Worm (Caenorhabditis elegans) whole organism, midembryonic: ENCODE measurements around the gene K09C4.9.
A peak's percentile ranks its signal among the peaks of the same experiment; 100 is the strongest.

Experiments used
- T22C8.4 ChIP-seq: fragments of 200-800 bp; sonication (Bioruptor generic); IDR thresholded peaks from 2 replicates; pipeline ENCODE4 v1.3.6; 2022; ENCODE audit warnings: missing genetic modification characterization, missing compliant biosample characterization
- cog-1 ChIP-seq: sonication (generic microtip); optimal IDR thresholded peaks from 2 replicates; lab custom pipeline; 2016; ENCODE audit warnings: missing genetic modification characterization, missing compliant biosample characterization
- flt-1 ChIP-seq: fragments of 200-800 bp; sonication (Bioruptor generic); IDR thresholded peaks from 2 replicates; pipeline ENCODE4 v1.3.6; 2022; ENCODE audit warnings: missing genetic modification characterization, missing compliant biosample characterization
- klf-2 ChIP-seq: fragments of 200-800 bp; sonication (Bioruptor generic); conservative IDR thresholded peaks from 2 replicates; pipeline ENCODE4 v1.3.6; 2022; ENCODE audit warnings: missing genetic modification reagents, missing genetic modification characterization, missing compliant biosample characterization
- med-1 ChIP-seq: sonication (generic microtip); optimal IDR thresholded peaks from 2 replicates; lab custom pipeline; 2017; ENCODE audit warnings: missing genetic modification characterization, mild to moderate bottlenecking, missing compliant biosample characterization, antibody characterized with exemption, missing genetic modification reagents; ENCODE audit not compliant: insufficient read depth
- ref-1 ChIP-seq: fragments of 200-800 bp; sonication (Bioruptor generic); conservative IDR thresholded peaks from 2 replicates; pipeline ENCODE4 v1.3.6; 2022; ENCODE audit warnings: missing genetic modification reagents, missing genetic modification characterization, missing compliant biosample characterization
- tab-1 ChIP-seq: fragments of 200-800 bp; sonication (Bioruptor generic); IDR thresholded peaks from 2 replicates; pipeline ENCODE4 v1.3.6; 2022; ENCODE audit warnings: missing genetic modification characterization, missing compliant biosample characterization
- ztf-23 ChIP-seq: fragments of 200-800 bp; sonication (Bioruptor generic); IDR thresholded peaks from 2 replicates; pipeline ENCODE4 v1.3.6; 2022; ENCODE audit warnings: missing genetic modification reagents, missing genetic modification characterization, missing compliant biosample characterization
- ztf-29 ChIP-seq: fragments of 200-800 bp; sonication (Bioruptor generic); IDR thresholded peaks from 2 replicates; pipeline ENCODE4 v1.3.6; 2022; ENCODE audit warnings: missing genetic modification reagents, missing genetic modification characterization, missing compliant biosample characterization

The K09C4.9 gene

ce11 chrX:3282306-3282705, 10.7 kb upstream of the K09C4.9 start, which contains the start of gene K09C4.5:
TSS of gene K09C4.5 (plus strand) at chrX:3282631.
- no peak for TF ChIP-seq tab-1
- TF ChIP-seq med-1 (GFP tag; lab: Kevin White, UChicago), result no peak
- TF ChIP-seq T22C8.4, result no peak
- no peak for TF ChIP-seq ztf-29 (GFP tag; lab: Robert Waterston, UW)
- no peak for TF ChIP-seq flt-1
- no peak for TF ChIP-seq cog-1
- TF ChIP-seq klf-2 (GFP tag; lab: Robert Waterston, UW), result no peak

ce11 chrX:3280130-3280529, 8.6 kb upstream of the K09C4.9 start, which contains the start of gene K09C4.10:
TSS of gene K09C4.10 (minus strand) at chrX:3280230.
- TF ChIP-seq tab-1, result no peak
- TF ChIP-seq ztf-29 (GFP tag; lab: Robert Waterston, UW), result no peak
- TF ChIP-seq T22C8.4, result no peak
- no peak for TF ChIP-seq ztf-23 (GFP tag; lab: Robert Waterston, UW)
- TF ChIP-seq klf-2 (GFP tag; lab: Robert Waterston, UW), result no peak
- no peak for TF ChIP-seq flt-1
- TF ChIP-seq med-1 (GFP tag; lab: Kevin White, UChicago), result no peak
- no peak for TF ChIP-seq ref-1 (GFP tag; lab: Robert Waterston, UW)
- no peak for TF ChIP-seq cog-1

ce11 chrX:3272580-3272979, 1.0 kb upstream of the K09C4.9 start, which contains the start of gene K09C4.7:
TSS of gene K09C4.7 (plus strand) at chrX:3272880.
- TF ChIP-seq ztf-23 (GFP tag; lab: Robert Waterston, UW) (no peak), ref-1 (GFP tag; lab: Robert Waterston, UW) (no peak), T22C8.4 (no peak), flt-1 (no peak), med-1 (GFP tag; lab: Kevin White, UChicago) (no peak), tab-1 (no peak), ztf-29 (GFP tag; lab: Robert Waterston, UW) (no peak), klf-2 (GFP tag; lab: Robert Waterston, UW) (no peak), cog-1 (no peak)

ce11 chrX:3270806-3271205, 767 bp downstream of the K09C4.9 start, which contains the start of gene sul-1:
TSS of gene sul-1 (minus strand) at chrX:3270906.
- TF ChIP-seq ztf-23 (GFP tag; lab: Robert Waterston, UW) (no peak), ztf-29 (GFP tag; lab: Robert Waterston, UW) (no peak), ref-1 (GFP tag; lab: Robert Waterston, UW) (no peak), klf-2 (GFP tag; lab: Robert Waterston, UW) (no peak), med-1 (GFP tag; lab: Kevin White, UChicago) (no peak)

ce11 chrX:3262600-3262999, 9.0 kb downstream of the K09C4.9 start, which contains the start of gene fbxb-71:
TSS of gene fbxb-71 (plus strand) at chrX:3262900.
- TF ChIP-seq ref-1 (GFP tag; lab: Robert Waterston, UW) (no peak), flt-1 (no peak), cog-1 (no peak), T22C8.4 (no peak), med-1 (GFP tag; lab: Kevin White, UChicago) (no peak), tab-1 (no peak), klf-2 (GFP tag; lab: Robert Waterston, UW) (no peak)

ce11 chrX:3260509-3260908, 11.1 kb downstream of the K09C4.9 start, which contains the start of gene lbp-2:
TSS of gene lbp-2 (plus strand) at chrX:3260610.
- TF ChIP-seq med-1 (GFP tag; lab: Kevin White, UChicago) (no peak), T22C8.4 (no peak), cog-1 (no peak), flt-1 (no peak), tab-1 (no peak), ztf-29 (GFP tag; lab: Robert Waterston, UW) (no peak), klf-2 (GFP tag; lab: Robert Waterston, UW) (no peak), ztf-23 (GFP tag; lab: Robert Waterston, UW) (no peak), ref-1 (GFP tag; lab: Robert Waterston, UW) (no peak)

ce11 chrX:3258842-3259241, 12.7 kb downstream of the K09C4.9 start, which contains the start of gene lbp-1:
TSS of gene lbp-1 (plus strand) at chrX:3259142.
- TF ChIP-seq flt-1 (0 out of 2 replicates have a peak, but pooled peaks have one; percentile 7), ref-1 (GFP tag; lab: Robert Waterston, UW) (no peak), T22C8.4 (no peak)

- TF ChIP-seq T22C8.4 (no peak), ref-1 (GFP tag; lab: Robert Waterston, UW) (no peak), klf-2 (GFP tag; lab: Robert Waterston, UW) (no peak), ztf-23 (GFP tag; lab: Robert Waterston, UW) (no peak), ztf-29 (GFP tag; lab: Robert Waterston, UW) (no peak), med-1 (GFP tag; lab: Kevin White, UChicago) (no peak), cog-1 (no peak), flt-1 (no peak), tab-1 (no peak)
Observed at ce11 chrX:3256784-3257493, 14.6 kb downstream of the K09C4.9 start, which contains the start of gene lbp-3. TSS of gene lbp-3 (plus strand) at chrX:3257372.

- no peak for TF ChIP-seq med-1 (GFP tag; lab: Kevin White, UChicago)
- TF ChIP-seq cog-1, result no peak
- TF ChIP-seq flt-1, result no peak
- no peak for TF ChIP-seq ref-1 (GFP tag; lab: Robert Waterston, UW)
- TF ChIP-seq tab-1, result no peak
- TF ChIP-seq ztf-23 (GFP tag; lab: Robert Waterston, UW), result no peak
Observed at ce11 chrX:3252500-3252899, 19.1 kb downstream of the K09C4.9 start, which contains the start of gene tba-9. TSS of gene tba-9 (plus strand) at chrX:3252800.
